Worm (Caenorhabditis elegans): ENCODE results near the gene Y39A3B.7.

DNA sequence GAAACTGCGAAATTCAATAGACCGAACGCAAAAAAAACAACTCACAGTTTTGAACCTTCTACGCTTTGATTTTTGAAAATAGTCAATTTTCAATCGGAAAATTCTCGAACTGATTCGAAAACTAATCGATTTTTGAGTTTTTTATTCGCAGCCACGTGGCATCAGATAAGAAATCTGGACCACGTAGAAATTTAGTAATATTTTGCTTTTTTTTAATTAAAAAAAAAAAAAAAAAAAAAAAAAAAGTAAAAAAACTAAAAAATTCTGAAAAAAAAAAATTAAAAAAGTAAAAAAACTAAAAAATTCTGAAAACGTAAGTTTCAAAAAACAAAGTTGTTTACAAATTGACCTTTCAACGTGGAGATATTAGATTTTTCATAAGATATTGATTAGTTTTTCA, 8.1 kb downstream of the Y39A3B.7 start, which contains the start of gene R155.3:
- no peak for TF ChIP-seq unc-39 (tag; optimal IDR thresholded peaks at IDR 0.05)
- no peak for TF ChIP-seq sem-4 (tag; optimal IDR thresholded peaks at IDR 0.05)
- TF ChIP-seq nhr-10 (tag; optimal IDR thresholded peaks at IDR 0.05) = no peak
- no peak for TF ChIP-seq blmp-1 (tag; optimal IDR thresholded peaks at IDR 0.05; ENCODE audit: insufficient read depth)
- no peak for TF ChIP-seq unc-55 (GFP tag; optimal IDR thresholded peaks at IDR 0.05)
- no peak for TF ChIP-seq ztf-4 (tag; optimal IDR thresholded peaks at IDR 0.05)

Data from whole organism, L2 larva.